Fruit fly (Drosophila melanogaster): ENCODE measurements around the gene Cyp304a1.

DNA sequence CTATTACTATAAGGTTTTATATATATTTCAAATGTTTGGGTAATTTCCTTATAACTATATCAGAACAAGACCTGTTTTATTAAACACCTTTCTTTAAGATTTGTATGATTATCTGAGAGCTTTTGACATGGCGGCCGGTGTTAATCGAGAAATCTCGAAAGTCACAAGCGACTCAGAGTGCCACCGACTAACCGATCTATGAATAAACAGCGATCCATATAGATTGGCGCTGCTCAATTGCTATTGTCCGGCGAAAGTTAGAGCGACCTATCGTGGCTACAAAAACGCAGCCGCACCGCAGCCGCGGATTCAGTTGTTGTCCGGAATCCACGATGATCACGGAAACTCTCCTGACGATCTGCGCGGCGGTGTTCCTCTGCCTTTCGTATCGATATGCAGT is at the start of gene Cyp304a1:
- TF ChIP-seq ttk (optimal IDR thresholded peaks at IDR 0.05) (no peak), psq (optimal IDR thresholded peaks at IDR 0.05) (no peak), Myc (optimal IDR thresholded peaks at IDR 0.05) (no peak), insv (optimal IDR thresholded peaks at IDR 0.05) (no peak)
